Fruit fly (Drosophila melanogaster) whole organism, embryonic: ENCODE data around the gene CG7191.

Experiments used
- Atf3 ChIP-seq: fragments of 200-800 bp; sonication (Bioruptor generic); optimal IDR thresholded peaks from 3 replicates; lab custom pipeline; 2016; ENCODE audit warnings: missing biosample characterization, missing genetic modification characterization
- CG10431 ChIP-seq: fragments of 200-800 bp; sonication (Bioruptor generic); optimal IDR thresholded peaks from 3 replicates; lab custom pipeline; 2018; ENCODE audit warnings: missing biosample characterization, mild to moderate bottlenecking, missing genetic modification characterization
- CG13296 ChIP-seq: fragments of 200-800 bp; sonication (Bioruptor generic); optimal IDR thresholded peaks from 3 replicates; lab custom pipeline; 2018; ENCODE audit warnings: missing biosample characterization, mild to moderate bottlenecking, missing genetic modification characterization
- CG34224 ChIP-seq: fragments of 200-800 bp; sonication (Bioruptor generic); IDR thresholded peaks from 3 replicates; pipeline ENCODE4 v1.3.6; 2022; ENCODE audit warnings: missing biosample characterization, missing genetic modification characterization; ENCODE audit not compliant: partially characterized antibody
- CG4424 ChIP-seq: fragments of 200-800 bp; sonication (Bioruptor generic); optimal IDR thresholded peaks from 3 replicates; lab custom pipeline; 2016; ENCODE audit warnings: missing biosample characterization, missing genetic modification characterization
- CG8089 ChIP-seq: fragments of 200-800 bp; sonication (Bioruptor generic); optimal IDR thresholded peaks from 3 replicates; lab custom pipeline; 2016; ENCODE audit warnings: missing biosample characterization, missing genetic modification characterization
- Dek ChIP-seq: fragments of 200-800 bp; sonication (Bioruptor generic); optimal IDR thresholded peaks from 3 replicates; lab custom pipeline; 2019; ENCODE audit warnings: missing biosample characterization, mild to moderate bottlenecking, missing genetic modification characterization, moderate library complexity
- Sox102F ChIP-seq: fragments of 200-800 bp; sonication (Bioruptor generic); optimal IDR thresholded peaks from 2 replicates; lab custom pipeline; 2018; ENCODE audit warnings: missing biosample characterization, mild to moderate bottlenecking, missing genetic modification characterization, moderate library complexity
- nerfin-2 ChIP-seq: fragments of 200-800 bp; sonication (Bioruptor generic); IDR thresholded peaks from 2 replicates; pipeline ENCODE4 v1.3.6; 2022; ENCODE audit warnings: missing biosample characterization, missing genetic modification characterization; ENCODE audit not compliant: partially characterized antibody
- psq ChIP-seq: fragments of 200-800 bp; sonication (Bioruptor generic); optimal IDR thresholded peaks from 2 replicates; lab custom pipeline; 2017; ENCODE audit warnings: missing biosample characterization, missing genetic modification characterization
- pzg ChIP-seq: fragments of 200-800 bp; sonication (Bioruptor generic); optimal IDR thresholded peaks from 3 replicates; lab custom pipeline; 2018; ENCODE audit warnings: missing biosample characterization, mild to moderate bottlenecking, missing genetic modification characterization, moderate library complexity

dm6 chr2L:7808886-7809698 lies 41.7 kb downstream of the CG7191 start:
- TF ChIP-seq CG4424 (GFP tag; lab: Kevin White, UChicago), result no peak
- no peak for TF ChIP-seq Dek (tag; lab: Kevin White, UChicago)
- TF ChIP-seq CG8089 (GFP tag; lab: Kevin White, UChicago), result no peak
- no peak for TF ChIP-seq CG34224 (GFP tag; lab: Robert Waterston, UW)
- TF ChIP-seq Sox102F (GFP tag; lab: Kevin White, UChicago), result no peak
- no peak for TF ChIP-seq pzg (GFP tag; lab: Kevin White, UChicago)
- no peak for TF ChIP-seq nerfin-2
- no peak for TF ChIP-seq psq (GFP tag; lab: Kevin White, UChicago)
- no peak for TF ChIP-seq CG13296 (GFP tag; lab: Kevin White, UChicago)
- TF ChIP-seq Atf3 (GFP tag; lab: Kevin White, UChicago), result no peak
- TF ChIP-seq CG10431 (GFP tag; lab: Kevin White, UChicago), result no peak
